Worm (Caenorhabditis elegans): ENCODE data around the gene F29G9.1.

- TF ChIP-seq dao-5 (tag; optimal IDR thresholded peaks at IDR 0.05) (no peak), W03F9.2 (tag; optimal IDR thresholded peaks at IDR 0.05) (no peak), him-1 (tag; optimal IDR thresholded peaks at IDR 0.05) (no peak)
These were observed 2.5 kb downstream of the F29G9.1 start, which contains the start of gene R01B10.2 for ce11 chrV:6041375-6041774.
